Worm (Caenorhabditis elegans): ENCODE results near the gene Y44A6C.1.

The Y44A6C.1 gene

ce11 chrV:20712318-20712993 is 1.3 kb upstream of the Y44A6C.1 start:
- TF ChIP-seq lin-13 (tag; optimal IDR thresholded peaks at IDR 0.05) = no peak
- TF ChIP-seq nhr-237 (tag; optimal IDR thresholded peaks at IDR 0.05) = no peak
- no peak for TF ChIP-seq flh-1 (GFP tag; optimal IDR thresholded peaks at IDR 0.05)
- TF ChIP-seq unc-120 (tag; optimal IDR thresholded peaks at IDR 0.05; ENCODE audit: poor library complexity, severe bottlenecking) = no peak
- no peak for TF ChIP-seq ceh-83 (GFP tag; optimal IDR thresholded peaks at IDR 0.05)
- TF ChIP-seq blmp-1 (tag; optimal IDR thresholded peaks at IDR 0.05) = no peak
- TF ChIP-seq nhr-2 (tag; optimal IDR thresholded peaks at IDR 0.05) = no peak
- no peak for TF ChIP-seq drap-1 (GFP tag; optimal IDR thresholded peaks at IDR 0.05)
- no peak for TF ChIP-seq ceh-39 (tag; optimal IDR thresholded peaks at IDR 0.05)
- no peak for TF ChIP-seq unc-39 (tag; optimal IDR thresholded peaks at IDR 0.05)
- no peak for TF ChIP-seq snpc-4 (tag; optimal IDR thresholded peaks at IDR 0.05)
- TF ChIP-seq elt-1 (tag; optimal IDR thresholded peaks at IDR 0.05; ENCODE audit: borderline replicate concordance, insufficient read depth) = no peak
- no peak for TF ChIP-seq nhr-12 (tag; optimal IDR thresholded peaks at IDR 0.05)
- no peak for TF ChIP-seq lsy-2 (tag; optimal IDR thresholded peaks at IDR 0.05)
- TF ChIP-seq M03D4.4 (tag; optimal IDR thresholded peaks at IDR 0.05) = no peak
- no peak for TF ChIP-seq zip-8 (tag; optimal IDR thresholded peaks at IDR 0.05)
- no peak for TF ChIP-seq unc-62 (GFP tag; optimal IDR thresholded peaks at IDR 0.05)
- TF ChIP-seq ceh-43 (GFP tag; optimal IDR thresholded peaks at IDR 0.05) = no peak
- TF ChIP-seq ztf-11 (tag; optimal IDR thresholded peaks at IDR 0.05) = no peak

- no peak for TF ChIP-seq ceh-39 (tag; optimal IDR thresholded peaks at IDR 0.05)
- no peak for TF ChIP-seq lin-32 (GFP tag; optimal IDR thresholded peaks at IDR 0.05)
- TF ChIP-seq mls-2 (tag; optimal IDR thresholded peaks at IDR 0.05) = no peak
- TF ChIP-seq nhr-76 (tag; optimal IDR thresholded peaks at IDR 0.05) = no peak
- no peak for TF ChIP-seq nhr-28 (tag; optimal IDR thresholded peaks at IDR 0.05)
- TF ChIP-seq lsy-2 (tag; optimal IDR thresholded peaks at IDR 0.05) = no peak
- no peak for TF ChIP-seq ztf-11 (tag; optimal IDR thresholded peaks at IDR 0.05)
- TF ChIP-seq ces-1 (GFP tag; optimal IDR thresholded peaks at IDR 0.05) = peak; percentile 65
- no peak for TF ChIP-seq tbx-8 (GFP tag; optimal IDR thresholded peaks at IDR 0.05)
- TF ChIP-seq ceh-43 (GFP tag; optimal IDR thresholded peaks at IDR 0.05) = no peak
- TF ChIP-seq ham-2 (GFP tag; optimal IDR thresholded peaks at IDR 0.05) = peak; percentile 13
- TF ChIP-seq pha-4 (tag; optimal IDR thresholded peaks at IDR 0.05) = peak; percentile 26
- TF ChIP-seq mab-5 (tag; optimal IDR thresholded peaks at IDR 0.05) = no peak
- TF ChIP-seq ceh-83 (GFP tag; optimal IDR thresholded peaks at IDR 0.05) = no peak
- no peak for TF ChIP-seq blmp-1 (tag; optimal IDR thresholded peaks at IDR 0.05)
- no peak for TF ChIP-seq sem-2 (GFP tag; optimal IDR thresholded peaks at IDR 0.05)
- TF ChIP-seq nhr-2 (tag; optimal IDR thresholded peaks at IDR 0.05) = no peak
- no peak for TF ChIP-seq M03D4.4 (tag; optimal IDR thresholded peaks at IDR 0.05)
- TF ChIP-seq nhr-12 (tag; optimal IDR thresholded peaks at IDR 0.05) = no peak
- TF ChIP-seq unc-39 (tag; optimal IDR thresholded peaks at IDR 0.05) = no peak
- TF ChIP-seq snpc-4 (tag; optimal IDR thresholded peaks at IDR 0.05) = no peak
- TF ChIP-seq flh-1 (GFP tag; optimal IDR thresholded peaks at IDR 0.05) = no peak
- no peak for TF ChIP-seq nhr-237 (tag; optimal IDR thresholded peaks at IDR 0.05)
- peak; percentile 52 for TF ChIP-seq unc-62 (GFP tag; optimal IDR thresholded peaks at IDR 0.05)
- TF ChIP-seq mep-1 (tag; optimal IDR thresholded peaks at IDR 0.05) = no peak
- TF ChIP-seq elt-1 (tag; optimal IDR thresholded peaks at IDR 0.05; ENCODE audit: borderline replicate concordance, insufficient read depth) = no peak
- TF ChIP-seq zip-8 (tag; optimal IDR thresholded peaks at IDR 0.05) = no peak
- TF ChIP-seq hlh-1 (tag; optimal IDR thresholded peaks at IDR 0.05) = peak; percentile 8
- no peak for TF ChIP-seq lin-13 (tag; optimal IDR thresholded peaks at IDR 0.05)
- TF ChIP-seq cnd-1 (tag; optimal IDR thresholded peaks at IDR 0.05) = no peak
- TF ChIP-seq unc-120 (tag; optimal IDR thresholded peaks at IDR 0.05; ENCODE audit: poor library complexity, severe bottlenecking) = peak; percentile 42
- TF ChIP-seq drap-1 (GFP tag; optimal IDR thresholded peaks at IDR 0.05) = peak; percentile 16
- TF ChIP-seq elt-3 (tag; optimal IDR thresholded peaks at IDR 0.05) = no peak
- TF ChIP-seq sptf-1 (tag; optimal IDR thresholded peaks at IDR 0.05) = no peak
- no peak for TF ChIP-seq bed-3 (GFP tag; optimal IDR thresholded peaks at IDR 0.05)
These were observed 760 bp upstream of the Y44A6C.1 start for ce11 chrV:20712994-20713326.

- TF ChIP-seq ham-2 (GFP tag; optimal IDR thresholded peaks at IDR 0.05) (no peak), drap-1 (GFP tag; optimal IDR thresholded peaks at IDR 0.05) (no peak), sptf-1 (tag; optimal IDR thresholded peaks at IDR 0.05) (no peak), mls-2 (tag; optimal IDR thresholded peaks at IDR 0.05) (no peak), zip-8 (tag; optimal IDR thresholded peaks at IDR 0.05) (no peak), unc-62 (GFP tag; optimal IDR thresholded peaks at IDR 0.05) (no peak), blmp-1 (tag; optimal IDR thresholded peaks at IDR 0.05) (no peak), nhr-28 (tag; optimal IDR thresholded peaks at IDR 0.05) (no peak)
These were observed 783 bp downstream of the Y44A6C.1 start for ce11 chrV:20714503-20714902.

Data from whole organism, mixed stage, embryonic.